Worm (Caenorhabditis elegans): ENCODE results near the gene twk-20.

twk-20 gene

DNA sequence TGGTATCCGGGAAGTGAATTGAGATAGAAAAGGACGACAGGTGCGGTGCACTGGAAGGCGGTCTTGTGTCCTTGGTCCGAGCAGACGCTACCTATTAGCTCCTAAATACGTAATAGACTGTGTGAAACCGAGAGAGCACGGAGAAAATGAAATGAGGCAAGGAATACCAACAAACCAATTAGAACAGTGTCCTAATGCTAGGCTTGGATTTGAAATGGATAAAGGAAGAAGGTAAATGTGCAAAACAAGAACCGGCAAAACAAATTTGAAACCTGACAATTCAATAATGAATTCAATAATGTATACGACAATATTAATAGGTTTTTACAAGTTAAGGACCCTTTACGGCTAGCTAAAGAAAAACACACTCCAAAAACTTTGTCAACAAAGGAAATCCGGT lies 29.1 kb downstream of the twk-20 start, which contains the start of gene C04A11.2:
TSS of gene C04A11.2 (minus strand) at position 101 of the 400 bp plus-strand sequence.
- TF ChIP-seq zip-8 (tag; optimal IDR thresholded peaks at IDR 0.05) (no peak), ces-1 (GFP tag; optimal IDR thresholded peaks at IDR 0.05) (peak; percentile 65)

DNA sequence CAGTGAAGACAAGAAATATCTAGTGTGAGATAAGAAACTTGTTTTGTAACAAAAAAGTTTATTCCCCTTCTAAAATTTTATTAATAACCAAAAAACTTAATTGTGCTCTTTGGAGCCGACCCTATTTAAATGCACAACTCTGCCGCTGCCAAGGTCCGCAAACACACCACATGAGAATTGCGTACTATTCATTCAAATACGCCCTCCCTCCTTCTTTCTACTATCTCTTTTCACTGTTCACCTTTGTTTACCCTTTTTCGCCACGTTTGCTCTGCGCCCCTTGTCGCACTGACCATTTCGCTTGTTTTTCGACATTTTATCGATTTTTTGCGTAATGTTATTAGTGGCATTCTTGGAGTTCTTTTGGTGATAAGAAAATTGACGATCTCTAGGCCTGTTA lies 30.0 kb downstream of the twk-20 start:
- TF ChIP-seq ceh-39 (tag; optimal IDR thresholded peaks at IDR 0.05), result no peak
- TF ChIP-seq lin-32 (GFP tag; optimal IDR thresholded peaks at IDR 0.05), result no peak
- no peak for TF ChIP-seq bed-3 (GFP tag; optimal IDR thresholded peaks at IDR 0.05)
- TF ChIP-seq nhr-12 (tag; optimal IDR thresholded peaks at IDR 0.05), result no peak
- TF ChIP-seq nhr-2 (tag; optimal IDR thresholded peaks at IDR 0.05), result no peak
- TF ChIP-seq unc-62 (GFP tag; optimal IDR thresholded peaks at IDR 0.05), result no peak
- TF ChIP-seq mep-1 (tag; optimal IDR thresholded peaks at IDR 0.05), result peak; percentile 72
- TF ChIP-seq sptf-1 (tag; optimal IDR thresholded peaks at IDR 0.05), result no peak
- TF ChIP-seq unc-39 (tag; optimal IDR thresholded peaks at IDR 0.05), result no peak
- TF ChIP-seq ces-1 (GFP tag; optimal IDR thresholded peaks at IDR 0.05), result peak; percentile 33
- no peak for TF ChIP-seq blmp-1 (tag; optimal IDR thresholded peaks at IDR 0.05)
- no peak for TF ChIP-seq sem-2 (GFP tag; optimal IDR thresholded peaks at IDR 0.05)
- TF ChIP-seq lsy-2 (tag; optimal IDR thresholded peaks at IDR 0.05), result peak; percentile 6
- TF ChIP-seq tbx-8 (GFP tag; optimal IDR thresholded peaks at IDR 0.05), result no peak
- TF ChIP-seq snpc-4 (tag; optimal IDR thresholded peaks at IDR 0.05), result no peak
- peak; percentile 14 for TF ChIP-seq lin-13 (tag; optimal IDR thresholded peaks at IDR 0.05)
- no peak for TF ChIP-seq elt-1 (tag; optimal IDR thresholded peaks at IDR 0.05; ENCODE audit: borderline replicate concordance, insufficient read depth)
- no peak for TF ChIP-seq mab-5 (tag; optimal IDR thresholded peaks at IDR 0.05)
- TF ChIP-seq elt-3 (tag; optimal IDR thresholded peaks at IDR 0.05), result no peak
- TF ChIP-seq cnd-1 (tag; optimal IDR thresholded peaks at IDR 0.05), result no peak
- no peak for TF ChIP-seq drap-1 (GFP tag; optimal IDR thresholded peaks at IDR 0.05)
- peak; percentile 80 for TF ChIP-seq pha-4 (tag; optimal IDR thresholded peaks at IDR 0.05)
- TF ChIP-seq zip-8 (tag; optimal IDR thresholded peaks at IDR 0.05), result no peak
- no peak for TF ChIP-seq nhr-28 (tag; optimal IDR thresholded peaks at IDR 0.05)
- TF ChIP-seq ztf-11 (tag; optimal IDR thresholded peaks at IDR 0.05), result no peak
- no peak for TF ChIP-seq ham-2 (GFP tag; optimal IDR thresholded peaks at IDR 0.05)
- TF ChIP-seq nhr-237 (tag; optimal IDR thresholded peaks at IDR 0.05), result peak; percentile 26

DNA sequence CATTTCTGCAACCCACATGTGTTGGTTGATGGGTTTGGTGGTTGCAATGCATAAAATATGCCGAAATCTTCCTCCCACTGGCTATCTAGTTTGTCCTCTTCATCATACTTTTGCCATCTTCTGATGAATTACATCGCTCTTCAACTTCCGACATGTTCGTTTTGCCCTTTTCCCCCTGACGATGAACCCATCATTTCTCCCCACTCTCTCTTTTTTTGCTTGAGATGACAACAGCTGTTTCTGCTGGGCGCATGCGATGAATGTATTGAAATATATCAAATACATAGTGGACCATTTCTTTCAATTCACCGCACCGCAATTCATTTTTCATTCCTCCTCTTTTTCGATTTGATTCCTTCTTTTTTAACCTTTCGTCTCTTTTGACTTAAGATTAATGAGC lies 31.3 kb downstream of the twk-20 start:
- TF ChIP-seq ham-2 (GFP tag; optimal IDR thresholded peaks at IDR 0.05) (no peak), hlh-1 (tag; optimal IDR thresholded peaks at IDR 0.05) (peak; percentile 60)

DNA sequence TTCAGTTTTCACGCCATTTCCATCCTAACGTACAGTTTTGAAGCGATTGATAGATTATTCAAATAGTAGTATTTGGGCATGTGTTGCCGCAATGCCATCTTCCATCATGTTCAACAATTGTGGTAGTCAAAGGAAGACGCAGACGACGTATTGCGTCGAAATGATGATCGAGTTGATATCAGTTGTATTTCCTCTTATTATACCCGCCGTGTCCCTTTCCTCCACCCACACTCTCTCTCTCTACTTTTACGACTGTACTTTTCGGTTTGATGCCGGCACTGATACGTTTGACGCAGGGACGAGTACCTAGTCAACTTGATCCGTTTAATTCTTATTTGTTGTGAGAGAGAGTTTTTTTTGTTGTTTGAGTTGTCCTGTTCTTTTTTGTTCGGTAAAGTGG lies 32.9 kb downstream of the twk-20 start:
- TF ChIP-seq elt-1 (tag; optimal IDR thresholded peaks at IDR 0.05; ENCODE audit: borderline replicate concordance, insufficient read depth) (peak; percentile 35), pha-4 (tag; optimal IDR thresholded peaks at IDR 0.05) (no peak)

DNA sequence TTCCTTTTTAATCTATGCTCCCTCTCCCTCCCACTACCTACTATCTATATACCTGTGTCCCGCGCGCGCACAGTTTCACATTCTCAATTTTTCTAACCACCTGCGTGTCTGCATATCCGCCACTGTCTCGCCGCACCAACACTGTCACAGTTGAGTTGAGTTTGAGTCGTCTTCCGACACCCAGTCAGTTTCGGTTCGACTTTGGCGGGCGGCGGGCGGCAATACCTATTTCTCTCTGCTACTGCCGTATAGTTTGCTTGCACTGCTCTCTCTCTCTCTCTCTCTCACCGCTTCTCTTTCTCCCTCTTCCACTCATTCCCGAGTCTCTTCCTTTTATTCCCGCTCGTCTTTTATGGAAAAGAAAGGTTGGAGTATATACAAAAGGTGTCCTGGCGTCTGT lies 35.8 kb downstream of the twk-20 start:
- peak; percentile 48 for TF ChIP-seq mls-2 (tag; optimal IDR thresholded peaks at IDR 0.05)
- no peak for TF ChIP-seq pha-4 (tag; optimal IDR thresholded peaks at IDR 0.05)
- peak; percentile 13 for TF ChIP-seq unc-120 (tag; optimal IDR thresholded peaks at IDR 0.05; ENCODE audit: poor library complexity, severe bottlenecking)
- peak; percentile 51 for TF ChIP-seq sptf-1 (tag; optimal IDR thresholded peaks at IDR 0.05)
- no peak for TF ChIP-seq bed-3 (GFP tag; optimal IDR thresholded peaks at IDR 0.05)
- peak; percentile 29 for TF ChIP-seq nhr-2 (tag; optimal IDR thresholded peaks at IDR 0.05)
- no peak for TF ChIP-seq unc-39 (tag; optimal IDR thresholded peaks at IDR 0.05)
- TF ChIP-seq ceh-39 (tag; optimal IDR thresholded peaks at IDR 0.05), result peak; percentile 17
- peak; percentile 92 for TF ChIP-seq ham-2 (GFP tag; optimal IDR thresholded peaks at IDR 0.05)

DNA sequence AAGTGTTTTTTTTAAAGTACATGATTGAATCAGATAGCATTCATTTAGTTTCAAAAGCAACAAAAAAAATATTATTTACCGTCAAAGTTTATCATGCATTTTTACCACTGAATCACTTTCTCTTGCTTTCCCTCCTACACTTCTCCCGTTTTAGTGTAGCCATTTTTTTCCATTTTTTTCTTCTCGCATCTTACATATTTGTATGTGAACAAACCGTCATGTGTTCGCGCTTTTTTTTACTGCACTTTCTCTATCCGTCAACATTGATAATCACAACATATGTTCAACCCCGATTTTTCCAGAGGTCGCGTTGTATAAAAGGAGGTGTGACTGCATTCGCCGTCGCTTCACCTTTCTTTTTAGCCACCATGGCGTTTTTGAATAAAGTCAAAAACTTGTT lies 37.2 kb downstream of the twk-20 start, which contains the start of gene gck-4:
TSS of gene gck-4 (plus strand) at position 301 of the 400 bp plus-strand sequence.
- TF ChIP-seq lin-13 (tag; optimal IDR thresholded peaks at IDR 0.05), result no peak
- no peak for TF ChIP-seq nhr-28 (tag; optimal IDR thresholded peaks at IDR 0.05)
- TF ChIP-seq nhr-237 (tag; optimal IDR thresholded peaks at IDR 0.05), result no peak
- no peak for TF ChIP-seq zip-8 (tag; optimal IDR thresholded peaks at IDR 0.05)
- no peak for TF ChIP-seq tbx-8 (GFP tag; optimal IDR thresholded peaks at IDR 0.05)
- TF ChIP-seq ztf-11 (tag; optimal IDR thresholded peaks at IDR 0.05), result no peak
- TF ChIP-seq bed-3 (GFP tag; optimal IDR thresholded peaks at IDR 0.05), result no peak
